Worm (Caenorhabditis elegans): ENCODE results near the gene F44E5.5.

DNA sequence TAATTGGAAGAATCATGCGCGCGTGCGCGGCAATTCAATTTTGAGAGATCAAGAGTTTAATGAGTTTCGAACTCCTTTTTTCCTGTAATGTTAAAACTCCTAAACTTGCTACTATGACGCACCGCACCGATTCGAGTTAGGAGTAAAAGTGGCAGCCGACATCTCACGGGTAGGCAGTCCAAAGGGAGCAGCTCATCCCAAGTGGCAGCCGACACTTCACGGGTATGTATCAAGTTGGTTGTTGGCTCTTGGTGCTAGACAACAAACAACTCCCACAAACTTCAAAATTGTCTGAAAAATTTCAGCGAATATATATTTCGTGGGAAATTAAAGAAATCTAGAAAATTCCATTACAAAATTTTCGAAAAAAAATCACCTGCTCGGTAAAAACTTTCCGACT is 6.3 kb upstream of the F44E5.5 start:
- TF ChIP-seq sea-1 (GFP tag; conservative IDR thresholded peaks at IDR 0.05), result no peak
- no peak for TF ChIP-seq ama-1 (optimal IDR thresholded peaks at IDR 0.05)
- TF ChIP-seq hmbx-1 (tag; optimal IDR thresholded peaks at IDR 0.05), result no peak
- no peak for TF ChIP-seq aly-1 (tag; optimal IDR thresholded peaks at IDR 0.05)
